Worm (Caenorhabditis elegans) whole organism, late embryonic: ENCODE measurements around the gene dlst-1.

ENCODE experiments used
- F13H6.1 ChIP-seq: sonication (generic microtip); optimal IDR thresholded peaks from 2 replicates; lab custom pipeline; 2016; ENCODE audit warnings: missing genetic modification characterization, missing compliant biosample characterization
- K02D7.2 ChIP-seq: sonication (generic microtip); optimal IDR thresholded peaks from 2 replicates; lab custom pipeline; 2017; ENCODE audit warnings: mild to moderate bottlenecking, missing genetic modification characterization, missing compliant biosample characterization
- T23F11.4 ChIP-seq: fragments of 200-800 bp; sonication (Bioruptor generic); optimal IDR thresholded peaks from 2 replicates; lab custom pipeline; 2018; ENCODE audit warnings: mild to moderate bottlenecking, missing genetic modification characterization, missing compliant biosample characterization
- Y22D7AL.16 ChIP-seq: sonication (generic microtip); optimal IDR thresholded peaks from 2 replicates; lab custom pipeline; 2016; ENCODE audit warnings: missing genetic modification characterization, missing compliant biosample characterization
- ama-1 ChIP-seq: fragments of 150-350 bp; optimal IDR thresholded peaks from 2 replicates; lab custom pipeline; 2014
- ceh-18 ChIP-seq: sonication (generic microtip); optimal IDR thresholded peaks from 2 replicates; lab custom pipeline; 2016; ENCODE audit warnings: missing genetic modification characterization, missing compliant biosample characterization
- ceh-19 ChIP-seq: fragments of 200-800 bp; sonication (Bioruptor generic); optimal IDR thresholded peaks from 2 replicates; lab custom pipeline; 2018; ENCODE audit warnings: mild to moderate bottlenecking, missing genetic modification characterization, missing compliant biosample characterization
- ceh-22 ChIP-seq: sonication (generic microtip); optimal IDR thresholded peaks from 2 replicates; lab custom pipeline; 2017; ENCODE audit warnings: missing biosample characterization, missing genetic modification characterization
- ceh-24 ChIP-seq: sonication (generic microtip); optimal IDR thresholded peaks from 2 replicates; lab custom pipeline; 2016; ENCODE audit warnings: mild to moderate bottlenecking, missing genetic modification characterization, missing compliant biosample characterization
- ceh-30 ChIP-seq: fragments of 150-350 bp; optimal IDR thresholded peaks from 2 replicates; lab custom pipeline; 2014; ENCODE audit warnings: missing biosample characterization, missing genetic modification characterization
- ceh-34 ChIP-seq: sonication (generic microtip); optimal IDR thresholded peaks from 2 replicates; lab custom pipeline; 2016; ENCODE audit warnings: mild to moderate bottlenecking, missing genetic modification characterization, missing compliant biosample characterization
- ceh-45 ChIP-seq: fragments of 200-800 bp; sonication (Bioruptor generic); IDR thresholded peaks from 2 replicates; pipeline ENCODE4 v1.3.6; 2022; ENCODE audit warnings: missing genetic modification reagents, missing genetic modification characterization, missing compliant biosample characterization
- ceh-48 ChIP-seq: sonication (generic microtip); optimal IDR thresholded peaks from 2 replicates; lab custom pipeline; 2016; ENCODE audit warnings: missing genetic modification characterization, inconsistent platforms, missing compliant biosample characterization
- ceh-9 ChIP-seq: sonication (generic microtip); optimal IDR thresholded peaks from 2 replicates; lab custom pipeline; 2016; ENCODE audit warnings: mild to moderate bottlenecking, missing genetic modification characterization, inconsistent platforms, missing compliant biosample characterization
- che-1 ChIP-seq: sonication (generic microtip); optimal IDR thresholded peaks from 2 replicates; lab custom pipeline; 2016; ENCODE audit warnings: mild to moderate bottlenecking, missing genetic modification characterization, missing compliant biosample characterization
- dmd-4 ChIP-seq: sonication (generic microtip); optimal IDR thresholded peaks from 2 replicates; lab custom pipeline; 2016; ENCODE audit warnings: borderline replicate concordance, missing genetic modification characterization, missing compliant biosample characterization
- ets-4 ChIP-seq: sonication (generic microtip); optimal IDR thresholded peaks from 2 replicates; lab custom pipeline; 2016; ENCODE audit warnings: missing genetic modification characterization, missing compliant biosample characterization
- eyg-1 ChIP-seq: sonication (generic microtip); optimal IDR thresholded peaks from 2 replicates; lab custom pipeline; 2016; ENCODE audit warnings: missing genotype, missing genetic modification characterization, missing compliant biosample characterization
- fax-1 ChIP-seq: sonication (generic microtip); optimal IDR thresholded peaks from 2 replicates; lab custom pipeline; 2016; ENCODE audit warnings: missing genotype, missing genetic modification characterization, missing compliant biosample characterization
- fkh-6 ChIP-seq: sonication (generic microtip); optimal IDR thresholded peaks from 2 replicates; lab custom pipeline; 2016; ENCODE audit warnings: missing genetic modification characterization, missing compliant biosample characterization
- gmeb-2 ChIP-seq: sonication (generic microtip); optimal IDR thresholded peaks from 2 replicates; lab custom pipeline; 2016; ENCODE audit warnings: missing genetic modification characterization, inconsistent platforms, missing compliant biosample characterization
- hlh-15 ChIP-seq: sonication (generic microtip); optimal IDR thresholded peaks from 2 replicates; lab custom pipeline; 2016; ENCODE audit warnings: missing genetic modification characterization, missing compliant biosample characterization
- hlh-30 ChIP-seq: sonication (generic microtip); optimal IDR thresholded peaks from 2 replicates; lab custom pipeline; 2017; ENCODE audit warnings: antibody characterized with exemption, missing genetic modification characterization, missing compliant biosample characterization; ENCODE audit not compliant: insufficient read depth
- hlh-8 ChIP-seq: sonication (generic microtip); optimal IDR thresholded peaks from 2 replicates; lab custom pipeline; 2016; ENCODE audit warnings: missing genotype, missing genetic modification characterization, missing compliant biosample characterization
- lim-6 ChIP-seq: sonication (generic microtip); optimal IDR thresholded peaks from 2 replicates; lab custom pipeline; 2016; ENCODE audit warnings: missing genetic modification characterization, missing compliant biosample characterization
- lin-11 ChIP-seq: fragments of 200-800 bp; sonication (Bioruptor generic); optimal IDR thresholded peaks from 2 replicates; lab custom pipeline; 2018; ENCODE audit warnings: mild to moderate bottlenecking, missing genetic modification characterization, missing compliant biosample characterization
- madf-2 ChIP-seq: sonication (generic microtip); optimal IDR thresholded peaks from 2 replicates; lab custom pipeline; 2017; ENCODE audit warnings: missing genetic modification characterization, missing compliant biosample characterization
- mec-3 ChIP-seq: sonication (generic microtip); optimal IDR thresholded peaks from 2 replicates; lab custom pipeline; 2016; ENCODE audit warnings: borderline replicate concordance, missing genetic modification characterization, missing compliant biosample characterization
- nfya-1 ChIP-seq: sonication (generic microtip); optimal IDR thresholded peaks from 2 replicates; lab custom pipeline; 2017; ENCODE audit warnings: missing genetic modification characterization, mild to moderate bottlenecking, missing compliant biosample characterization, antibody characterized with exemption, moderate library complexity
- nhr-11 ChIP-seq: fragments of 150-350 bp; optimal IDR thresholded peaks from 2 replicates; lab custom pipeline; 2014; ENCODE audit warnings: missing biosample characterization, missing genetic modification characterization
- nhr-232 ChIP-seq: sonication (generic microtip); optimal IDR thresholded peaks from 2 replicates; lab custom pipeline; 2016; ENCODE audit warnings: missing genetic modification characterization, missing compliant biosample characterization
- npax-4 ChIP-seq: sonication (generic microtip); optimal IDR thresholded peaks from 2 replicates; lab custom pipeline; 2016; ENCODE audit warnings: missing genetic modification characterization, missing compliant biosample characterization
- odd-2 ChIP-seq: sonication (generic microtip); optimal IDR thresholded peaks from 2 replicates; lab custom pipeline; 2017; ENCODE audit warnings: antibody characterized with exemption, mild to moderate bottlenecking, missing genetic modification characterization, missing compliant biosample characterization
- pag-3 ChIP-seq: sonication (generic microtip); optimal IDR thresholded peaks from 2 replicates; lab custom pipeline; 2016; ENCODE audit warnings: missing compliant biosample characterization, missing genetic modification characterization, borderline replicate concordance
- pat-9 ChIP-seq: fragments of 200-800 bp; sonication (Bioruptor generic); optimal IDR thresholded peaks from 2 replicates; lab custom pipeline; 2018; ENCODE audit warnings: mild to moderate bottlenecking, missing genetic modification characterization, moderate library complexity, missing compliant biosample characterization
- pax-1 ChIP-seq: fragments of 150-350 bp; optimal IDR thresholded peaks from 2 replicates; lab custom pipeline; 2014; ENCODE audit warnings: missing biosample characterization, missing genetic modification characterization
- pha-2 ChIP-seq: sonication (generic microtip); optimal IDR thresholded peaks from 2 replicates; lab custom pipeline; 2017; ENCODE audit warnings: mild to moderate bottlenecking, missing genetic modification characterization, missing compliant biosample characterization
- pha-4 ChIP-seq: fragments of 150-350 bp; optimal IDR thresholded peaks from 2 replicates; lab custom pipeline; 2018; ENCODE audit warnings: missing biosample characterization, missing genetic modification reagents, missing genetic modification characterization
- pqm-1 ChIP-seq: sonication (generic microtip); optimal IDR thresholded peaks from 2 replicates; lab custom pipeline; 2016; ENCODE audit warnings: missing genetic modification characterization, missing compliant biosample characterization
- pros-1 ChIP-seq: fragments of 150-350 bp; optimal IDR thresholded peaks from 2 replicates; lab custom pipeline; 2014; ENCODE audit warnings: missing biosample characterization, missing genetic modification reagents, missing genetic modification characterization
- ref-2 ChIP-seq: sonication (generic microtip); optimal IDR thresholded peaks from 2 replicates; lab custom pipeline; 2016; ENCODE audit warnings: missing genetic modification characterization, missing compliant biosample characterization
- rnt-1 ChIP-seq: sonication (generic microtip); optimal IDR thresholded peaks from 2 replicates; lab custom pipeline; 2016; ENCODE audit warnings: missing genetic modification characterization, missing compliant biosample characterization
- sdc-2 ChIP-seq: sonication (generic microtip); optimal IDR thresholded peaks from 2 replicates; lab custom pipeline; 2016; ENCODE audit warnings: missing genotype, missing genetic modification characterization, missing compliant biosample characterization
- sox-2 ChIP-seq: fragments of 200-800 bp; sonication (Bioruptor generic); IDR thresholded peaks from 2 replicates; pipeline ENCODE4 v1.3.6; 2022; ENCODE audit warnings: missing genetic modification reagents, missing genetic modification characterization, missing compliant biosample characterization
- sox-4 ChIP-seq: sonication (generic microtip); optimal IDR thresholded peaks from 2 replicates; lab custom pipeline; 2017; ENCODE audit warnings: mild to moderate bottlenecking, missing genetic modification characterization, inconsistent platforms, missing compliant biosample characterization
- tbx-2 ChIP-seq: sonication (generic microtip); optimal IDR thresholded peaks from 2 replicates; lab custom pipeline; 2016; ENCODE audit warnings: missing genetic modification characterization, missing compliant biosample characterization
- tbx-7 ChIP-seq: sonication (generic microtip); optimal IDR thresholded peaks from 2 replicates; lab custom pipeline; 2016; ENCODE audit warnings: missing genotype, missing genetic modification characterization, missing compliant biosample characterization
- unc-3 ChIP-seq, 2 experiments: fragments of 200-800 bp in 1 of 2; sonication (Bioruptor generic) in 1 of 2; sonication (generic microtip) in 1 of 2; conservative IDR thresholded peaks in 1 of 2; optimal IDR thresholded peaks in 1 of 2; 2 replicates each; pipeline versions ENCODE4 v1.3.6 to Lab custom; 2016 to 2022; ENCODE audit warnings: missing compliant biosample characterization in 2 of 2, missing genetic modification characterization in 2 of 2, missing genetic modification reagents in 1 of 2
- unc-42 ChIP-seq: sonication (generic microtip); optimal IDR thresholded peaks from 2 replicates; lab custom pipeline; 2016; ENCODE audit warnings: missing genotype, missing genetic modification characterization, missing compliant biosample characterization
- unc-55 ChIP-seq: sonication (generic microtip); optimal IDR thresholded peaks from 2 replicates; lab custom pipeline; 2017; ENCODE audit warnings: missing biosample characterization, missing genetic modification reagents, missing genetic modification characterization
- unc-86 ChIP-seq: sonication (generic microtip); optimal IDR thresholded peaks from 2 replicates; lab custom pipeline; 2016; ENCODE audit warnings: missing genetic modification characterization, missing compliant biosample characterization
- ztf-16 ChIP-seq: sonication (generic microtip); optimal IDR thresholded peaks from 2 replicates; lab custom pipeline; 2017; ENCODE audit warnings: missing genetic modification characterization, missing compliant biosample characterization

The dlst-1 gene

ce11 chrV:6709050-6709683, at the start of gene dlst-1:
dlst-1 (minus strand) TSS chrV:6709101.
- TF ChIP-seq ceh-30 (no peak), ceh-34 (tag; lab: Kevin White, UChicago) (peak; percentile 33), madf-2 (tag; lab: Kevin White, UChicago) (peak; percentile 62), K02D7.2 (peak; percentile 46), sdc-2 (tag; lab: Kevin White, UChicago) (peak; percentile 23), F13H6.1 (peak; percentile 51), unc-3 (GFP tag; conservative IDR thresholded peaks at IDR 0.05; lab: Robert Waterston, UW) (no peak), unc-3 (tag; optimal IDR thresholded peaks at IDR 0.05; lab: Kevin White, UChicago) (peak; percentile 40), npax-4 (no peak), pros-1 (tag; lab: Kevin White, UChicago) (no peak), unc-55 (no peak), nhr-11 (no peak), pat-9 (tag; lab: Kevin White, UChicago) (peak; percentile 73), pha-2 (tag; lab: Kevin White, UChicago) (peak; percentile 20), ceh-18 (tag; lab: Kevin White, UChicago) (peak; percentile 4), pax-1 (tag; lab: Kevin White, UChicago) (no peak), ceh-48 (tag; lab: Kevin White, UChicago) (no peak), sox-4 (tag; lab: Kevin White, UChicago) (peak; percentile 45), ceh-9 (tag; lab: Kevin White, UChicago) (no peak), ceh-22 (tag; lab: Kevin White, UChicago) (no peak), gmeb-2 (tag; lab: Kevin White, UChicago) (peak; percentile 29), sox-2 (GFP tag; lab: Robert Waterston, UW) (no peak), T23F11.4 (no peak), ref-2 (no peak), pqm-1 (tag; lab: Kevin White, UChicago) (no peak), mec-3 (tag; lab: Kevin White, UChicago) (no peak), rnt-1 (peak; percentile 35), lim-6 (no peak), Y22D7AL.16 (tag; lab: Kevin White, UChicago) (peak; percentile 5), hlh-8 (tag; lab: Kevin White, UChicago) (peak; percentile 6), fkh-6 (tag; lab: Kevin White, UChicago) (peak; percentile 42), tbx-7 (tag; lab: Kevin White, UChicago) (peak; percentile 2), tbx-2 (peak; percentile 60), che-1 (peak; percentile 2), unc-86 (tag; lab: Kevin White, UChicago) (no peak), pha-4 (no peak), ceh-19 (GFP tag; lab: Kevin White, UChicago) (peak; percentile 42), nfya-1 (tag; lab: Kevin White, UChicago) (peak; percentile 69), ceh-24 (tag; lab: Kevin White, UChicago) (no peak), ztf-16 (tag; lab: Kevin White, UChicago) (peak; percentile 56), ceh-45 (GFP tag; lab: Robert Waterston, UW) (no peak), ama-1 (lab: Kevin White, UChicago) (no peak), unc-42 (tag; lab: Kevin White, UChicago) (no peak), hlh-15 (tag; lab: Kevin White, UChicago) (peak; percentile 27), lin-11 (tag; lab: Kevin White, UChicago) (peak; percentile 31), dmd-4 (tag; lab: Kevin White, UChicago) (no peak), nhr-232 (tag; lab: Kevin White, UChicago) (peak; percentile 47), ets-4 (tag; lab: Kevin White, UChicago) (no peak), hlh-30 (tag; lab: Kevin White, UChicago) (no peak), fax-1 (tag; lab: Kevin White, UChicago) (peak; percentile 49), eyg-1 (no peak), odd-2 (tag; lab: Kevin White, UChicago) (no peak), pag-3 (tag; lab: Kevin White, UChicago) (no peak)
